Fruit fly (Drosophila melanogaster): ENCODE results near the gene Tengl3.

Gene Tengl3

DNA sequence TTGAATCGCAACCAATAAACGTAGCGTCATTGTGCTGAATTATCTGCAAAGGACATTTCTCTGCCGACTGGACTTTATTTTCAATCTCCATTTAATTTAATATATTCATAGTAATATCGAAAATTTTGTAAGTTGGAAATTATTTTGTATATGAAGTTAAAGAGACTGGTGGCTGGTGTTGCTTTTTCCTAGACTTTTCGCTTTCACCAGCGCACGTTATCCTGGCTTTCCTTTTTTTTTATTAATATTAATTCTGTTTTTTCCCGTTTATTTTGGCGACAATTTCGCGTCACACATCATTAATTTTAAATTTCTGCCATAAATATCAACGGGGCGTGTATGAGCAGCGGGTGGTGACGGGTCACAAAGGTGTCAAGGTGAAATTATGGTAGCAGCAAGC lies 27.2 kb upstream of the Tengl3 start, which contains the start of gene CG34049:
Gene CG34049 (minus strand): TSS at position 101 of the 400 bp plus-strand sequence.
- no peak for TF ChIP-seq CG32264 (GFP tag; optimal IDR thresholded peaks at IDR 0.05)
- no peak for TF ChIP-seq lola (GFP tag; optimal IDR thresholded peaks at IDR 0.05)
- no peak for TF ChIP-seq dsf (GFP tag; optimal IDR thresholded peaks at IDR 0.05; ENCODE audit: borderline replicate concordance)
- no peak for TF ChIP-seq OdsH (GFP tag; optimal IDR thresholded peaks at IDR 0.05)
- TF ChIP-seq h (GFP tag; optimal IDR thresholded peaks at IDR 0.05): no peak
- no peak for TF ChIP-seq foxo (GFP tag; optimal IDR thresholded peaks at IDR 0.05)
- TF ChIP-seq brk (GFP tag; optimal IDR thresholded peaks at IDR 0.05): no peak
- TF ChIP-seq Hr83 (GFP tag; optimal IDR thresholded peaks at IDR 0.05; ENCODE audit: poor library complexity, severe bottlenecking): no peak
- no peak for TF ChIP-seq tai (GFP tag; optimal IDR thresholded peaks at IDR 0.05)
- no peak for TF ChIP-seq sv (GFP tag; optimal IDR thresholded peaks at IDR 0.05)

- TF ChIP-seq sage (GFP tag; optimal IDR thresholded peaks at IDR 0.05): no peak
- no peak for TF ChIP-seq Dfd (GFP tag; optimal IDR thresholded peaks at IDR 0.05)
- TF ChIP-seq h (GFP tag; optimal IDR thresholded peaks at IDR 0.05): no peak
- no peak for TF ChIP-seq Jra (GFP tag; optimal IDR thresholded peaks at IDR 0.05)
- no peak for TF ChIP-seq psq (GFP tag; optimal IDR thresholded peaks at IDR 0.05)
- no peak for TF ChIP-seq br (GFP tag; optimal IDR thresholded peaks at IDR 0.05)
- no peak for TF ChIP-seq Vsx2 (GFP tag; optimal IDR thresholded peaks at IDR 0.05; ENCODE audit: partially characterized antibody)
- no peak for TF ChIP-seq Mio (GFP tag; optimal IDR thresholded peaks at IDR 0.05)
- no peak for TF ChIP-seq tai (GFP tag; optimal IDR thresholded peaks at IDR 0.05)
- TF ChIP-seq jim (GFP tag; optimal IDR thresholded peaks at IDR 0.05): no peak
- no peak for TF ChIP-seq Abd-B (GFP tag; optimal IDR thresholded peaks at IDR 0.05)
- no peak for TF ChIP-seq OdsH (GFP tag; optimal IDR thresholded peaks at IDR 0.05)
- no peak for TF ChIP-seq sv (GFP tag; optimal IDR thresholded peaks at IDR 0.05)
- TF ChIP-seq CrebA (GFP tag; optimal IDR thresholded peaks at IDR 0.05; ENCODE audit: borderline replicate concordance): no peak
- TF ChIP-seq fru (GFP tag; optimal IDR thresholded peaks at IDR 0.05): no peak
- no peak for TF ChIP-seq CG32264 (GFP tag; optimal IDR thresholded peaks at IDR 0.05)
- no peak for TF ChIP-seq dsf (GFP tag; optimal IDR thresholded peaks at IDR 0.05; ENCODE audit: borderline replicate concordance)
- no peak for TF ChIP-seq Hr78 (GFP tag; optimal IDR thresholded peaks at IDR 0.05)
- no peak for TF ChIP-seq Sp1 (GFP tag; optimal IDR thresholded peaks at IDR 0.05)
- TF ChIP-seq usp (GFP tag; optimal IDR thresholded peaks at IDR 0.05): no peak
These were observed 25.1 kb upstream of the Tengl3 start, which contains the start of gene CG4270 for dm6 chr2L:2263142-2263541. TSS of gene CG4270 (plus strand) at chr2L:2263442.

DNA sequence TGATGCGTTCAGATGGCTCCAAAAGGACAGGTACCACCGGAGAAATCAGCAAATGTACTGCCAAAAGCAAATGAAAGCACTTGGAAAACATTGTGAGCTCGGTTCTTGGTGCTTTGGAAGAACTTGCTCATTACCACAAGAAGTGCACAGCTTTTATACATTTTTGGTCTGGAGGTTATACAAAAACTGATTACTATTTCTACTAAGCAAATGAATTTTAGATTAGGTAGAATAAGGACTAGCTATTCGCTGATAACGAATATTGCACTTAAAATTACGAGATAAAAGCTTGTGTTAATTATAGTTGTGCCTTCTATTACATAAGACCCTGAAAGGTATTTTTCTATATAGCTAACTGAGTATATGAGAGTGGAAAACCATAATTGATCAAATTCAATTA lies 16.9 kb upstream of the Tengl3 start, which contains the start of gene Send1:
Gene Send1 (minus strand): TSS at position 101 of the 400 bp plus-strand sequence.
- TF ChIP-seq foxo (GFP tag; optimal IDR thresholded peaks at IDR 0.05): no peak
- no peak for TF ChIP-seq Sp1 (GFP tag; optimal IDR thresholded peaks at IDR 0.05)
- no peak for TF ChIP-seq brk (GFP tag; optimal IDR thresholded peaks at IDR 0.05)
- no peak for TF ChIP-seq usp (GFP tag; optimal IDR thresholded peaks at IDR 0.05)
- TF ChIP-seq lola (GFP tag; optimal IDR thresholded peaks at IDR 0.05): no peak
- no peak for TF ChIP-seq Hnf4 (GFP tag; optimal IDR thresholded peaks at IDR 0.05)

DNA sequence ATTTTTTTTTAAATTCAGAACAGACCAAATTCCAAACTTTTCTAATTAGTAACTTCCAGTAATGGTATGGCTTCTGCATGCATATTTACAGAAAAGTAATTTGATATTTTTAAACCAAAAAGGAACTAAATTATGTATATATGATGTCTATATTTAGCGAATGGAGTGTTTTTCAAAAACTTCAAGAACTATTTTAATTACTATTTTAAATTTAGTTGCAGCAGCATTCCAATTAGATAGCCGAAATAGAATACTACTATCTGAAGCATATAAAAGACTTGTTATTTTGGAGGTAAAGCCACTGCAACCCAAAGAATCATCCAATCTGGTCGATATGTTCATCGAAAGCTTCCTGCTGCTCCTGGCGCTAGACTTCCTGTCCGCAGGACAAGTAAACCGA lies 14.7 kb upstream of the Tengl3 start, which contains the start of gene CG17234:
Gene CG17234 (plus strand): TSS at position 301 of the 400 bp plus-strand sequence.
- TF ChIP-seq Mio (GFP tag; optimal IDR thresholded peaks at IDR 0.05): no peak

DNA sequence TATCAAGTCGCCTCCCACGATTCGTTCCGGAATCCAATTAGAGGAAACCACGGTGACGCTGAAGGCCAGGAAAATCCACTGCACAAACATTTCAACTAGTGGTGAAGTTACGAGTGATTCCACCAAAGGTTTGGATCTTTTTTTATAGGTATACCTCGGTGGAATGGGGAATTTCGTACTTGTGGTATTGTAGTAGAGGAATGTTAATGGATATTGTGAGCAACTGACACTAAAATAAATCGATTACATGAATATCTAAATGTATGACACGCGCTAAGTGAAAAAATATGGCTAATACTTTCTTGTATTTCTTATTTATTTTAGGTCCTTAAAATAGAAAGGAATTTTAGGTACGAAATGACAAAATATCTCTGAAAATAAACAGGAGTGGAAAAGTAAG lies 14.2 kb upstream of the Tengl3 start, which contains the start of gene CG17239:
Gene CG17239 (minus strand): TSS at position 101 of the 400 bp plus-strand sequence.
- TF ChIP-seq br (GFP tag; optimal IDR thresholded peaks at IDR 0.05): no peak
- TF ChIP-seq rgr (GFP tag; optimal IDR thresholded peaks at IDR 0.05): no peak
- TF ChIP-seq GATAd (GFP tag; optimal IDR thresholded peaks at IDR 0.05): no peak
- TF ChIP-seq Hr78 (GFP tag; optimal IDR thresholded peaks at IDR 0.05): no peak
- no peak for TF ChIP-seq psq (GFP tag; optimal IDR thresholded peaks at IDR 0.05)

dm6 chr2L:2251175-2251574 lies 13.1 kb upstream of the Tengl3 start, which contains the start of gene Ser12:
TSS of gene Ser12 (minus strand) at chr2L:2251275.
- no peak for TF ChIP-seq brk (GFP tag; optimal IDR thresholded peaks at IDR 0.05)
- TF ChIP-seq usp (GFP tag; optimal IDR thresholded peaks at IDR 0.05): no peak
- TF ChIP-seq Myc (optimal IDR thresholded peaks at IDR 0.05): no peak
- no peak for TF ChIP-seq pan (optimal IDR thresholded peaks at IDR 0.05)
- no peak for TF ChIP-seq h (GFP tag; optimal IDR thresholded peaks at IDR 0.05)
- TF ChIP-seq Abd-B (GFP tag; optimal IDR thresholded peaks at IDR 0.05): no peak
- no peak for TF ChIP-seq dmrt93B (GFP tag; optimal IDR thresholded peaks at IDR 0.05)
- no peak for TF ChIP-seq sv (GFP tag; optimal IDR thresholded peaks at IDR 0.05)
- no peak for TF ChIP-seq Vsx2 (GFP tag; optimal IDR thresholded peaks at IDR 0.05; ENCODE audit: partially characterized antibody)
- no peak for TF ChIP-seq dsf (GFP tag; optimal IDR thresholded peaks at IDR 0.05; ENCODE audit: borderline replicate concordance)
- TF ChIP-seq CG32264 (GFP tag; optimal IDR thresholded peaks at IDR 0.05): no peak
- no peak for TF ChIP-seq OdsH (GFP tag; optimal IDR thresholded peaks at IDR 0.05)
- TF ChIP-seq dl (GFP tag; optimal IDR thresholded peaks at IDR 0.05; ENCODE audit: insufficient read depth in 1 of 2, partially characterized antibody in 2 of 2): no peak
- TF ChIP-seq psq (GFP tag; optimal IDR thresholded peaks at IDR 0.05): no peak

All from whole organism, wandering third instar larva.